Fruit fly (Drosophila melanogaster) whole organism, embryonic: Measurements from ENCODE around the gene Mkp3.
A peak's percentile ranks its signal among the peaks of the same experiment; 100 is the strongest.

Experiments used
- CG1024 ChIP-seq: fragments of 200-800 bp; sonication (Bioruptor generic); IDR thresholded peaks from 2 replicates; pipeline ENCODE4 v1.3.6; 2022; ENCODE audit warnings: missing biosample characterization, missing genetic modification characterization
- CG10543 ChIP-seq: fragments of 200-800 bp; sonication (Bioruptor generic); optimal IDR thresholded peaks from 3 replicates; lab custom pipeline; 2017; ENCODE audit warnings: missing biosample characterization, mild to moderate bottlenecking, missing genetic modification characterization, moderate library complexity
- CG11723 ChIP-seq: fragments of 200-800 bp; sonication (Bioruptor generic); optimal IDR thresholded peaks from 2 replicates; lab custom pipeline; 2017; ENCODE audit warnings: missing biosample characterization, mild to moderate bottlenecking, missing genetic modification characterization
- CG12071 ChIP-seq: fragments of 200-800 bp; sonication (Bioruptor generic); optimal IDR thresholded peaks from 3 replicates; lab custom pipeline; 2018; ENCODE audit warnings: missing biosample characterization, mild to moderate bottlenecking, missing genetic modification characterization
- CG12155 ChIP-seq: fragments of 200-800 bp; sonication (Bioruptor generic); optimal IDR thresholded peaks from 3 replicates; lab custom pipeline; 2016; ENCODE audit warnings: missing biosample characterization, missing genetic modification characterization
- CG12299 ChIP-seq: fragments of 200-800 bp; sonication (Bioruptor generic); optimal IDR thresholded peaks from 2 replicates; lab custom pipeline; 2018; ENCODE audit warnings: missing biosample characterization, mild to moderate bottlenecking, missing genetic modification characterization
- CG12769 ChIP-seq: fragments of 200-800 bp; sonication (Bioruptor generic); optimal IDR thresholded peaks from 2 replicates; lab custom pipeline; 2019; ENCODE audit warnings: missing biosample characterization, mild to moderate bottlenecking, missing genetic modification characterization, moderate library complexity
- CG13123 ChIP-seq: fragments of 200-800 bp; sonication (Bioruptor generic); optimal IDR thresholded peaks from 2 replicates; lab custom pipeline; 2016; ENCODE audit warnings: missing biosample characterization, missing genetic modification characterization
- CG14667 ChIP-seq: fragments of 200-800 bp; sonication (Bioruptor generic); IDR thresholded peaks from 2 replicates; pipeline ENCODE4 v1.3.6; 2022; ENCODE audit warnings: missing biosample characterization, missing genetic modification characterization
- CG18599 ChIP-seq: fragments of 200-800 bp; sonication (Bioruptor generic); optimal IDR thresholded peaks from 3 replicates; lab custom pipeline; 2017; ENCODE audit warnings: missing biosample characterization, missing genetic modification characterization, mild to moderate bottlenecking, moderate library complexity, missing genetic modification reagents
- CG2129 ChIP-seq: fragments of 200-800 bp; sonication (Bioruptor generic); IDR thresholded peaks from 2 replicates; pipeline ENCODE4 v1.3.6; 2022; ENCODE audit warnings: missing biosample characterization, missing genetic modification characterization; ENCODE audit not compliant: partially characterized antibody
- CG31441 ChIP-seq: fragments of 200-800 bp; sonication (Bioruptor generic); IDR thresholded peaks from 2 replicates; pipeline ENCODE4 v1.3.6; 2022; ENCODE audit warnings: missing biosample characterization, missing genetic modification characterization
- CG6175 ChIP-seq: fragments of 200-800 bp; sonication (Bioruptor generic); IDR thresholded peaks from 3 replicates; pipeline ENCODE4 v1.3.6; 2022; ENCODE audit warnings: missing biosample characterization, missing genetic modification characterization
- CG6683 ChIP-seq: fragments of 200-800 bp; sonication (Bioruptor generic); optimal IDR thresholded peaks from 2 replicates; lab custom pipeline; 2017; ENCODE audit warnings: missing biosample characterization, mild to moderate bottlenecking, missing genetic modification characterization, missing genetic modification reagents
- CG6689 ChIP-seq: fragments of 200-800 bp; sonication (Bioruptor generic); IDR thresholded peaks from 2 replicates; pipeline ENCODE4 v1.3.6; 2022; ENCODE audit warnings: missing biosample characterization, missing genetic modification characterization
- CG6813 ChIP-seq: fragments of 200-800 bp; sonication (Bioruptor generic); optimal IDR thresholded peaks from 2 replicates; lab custom pipeline; 2017; ENCODE audit warnings: missing biosample characterization, missing genetic modification characterization, mild to moderate bottlenecking, moderate library complexity, missing genetic modification reagents
- CG8290 ChIP-seq, 3 experiments: fragments of 200-800 bp; sonication (Bioruptor generic); optimal IDR thresholded peaks; 2 replicates each; lab custom pipeline; 2016 to 2019; ENCODE audit warnings: missing biosample characterization in 3 of 3, missing genetic modification characterization in 3 of 3, mild to moderate bottlenecking in 2 of 3, moderate library complexity in 1 of 3
- E2f1 ChIP-seq: fragments of 200-800 bp; sonication (Bioruptor generic); IDR thresholded peaks from 2 replicates; pipeline ENCODE4 v1.3.6; 2022; ENCODE audit warnings: missing biosample characterization, missing genetic modification characterization
- HLH3B ChIP-seq: fragments of 200-800 bp; sonication (Bioruptor generic); IDR thresholded peaks from 2 replicates; pipeline ENCODE4 v1.3.6; 2022; ENCODE audit warnings: missing biosample characterization, missing genetic modification characterization
- Hr78 ChIP-seq, 2 experiments: fragments of 200-800 bp in 1 of 2; fragments of >200 bp in 1 of 2; sonication (Bioruptor generic) in 1 of 2; optimal IDR thresholded peaks; 2 replicates each; lab custom pipeline; 2017 to 2019; ENCODE audit warnings: missing biosample characterization in 2 of 2, missing genetic modification characterization in 2 of 2, mild to moderate bottlenecking in 1 of 2, moderate library complexity in 1 of 2
- MESR4 ChIP-seq: fragments of 200-800 bp; sonication (Bioruptor generic); optimal IDR thresholded peaks from 2 replicates; lab custom pipeline; 2018; ENCODE audit warnings: missing biosample characterization, mild to moderate bottlenecking, missing genetic modification characterization, moderate library complexity
- NC2α ChIP-seq: fragments of 200-800 bp; sonication (Bioruptor generic); optimal IDR thresholded peaks from 2 replicates; lab custom pipeline; 2016; ENCODE audit warnings: missing biosample characterization, missing genetic modification characterization
- Trl ChIP-seq, 3 experiments: fragments of >200 bp in 2 of 3; fragments of 200-800 bp in 1 of 3; sonication (Bioruptor generic) in 1 of 3; optimal IDR thresholded peaks; 2 replicates in 1 of 3; 3 replicates in 2 of 3; lab custom pipeline; 2016 to 2017; ENCODE audit warnings: missing biosample characterization in 1 of 3, missing genetic modification characterization in 1 of 3
- bcd ChIP-seq: fragments of 200-800 bp; sonication (Bioruptor generic); optimal IDR thresholded peaks from 2 replicates; lab custom pipeline; 2017; ENCODE audit warnings: missing biosample characterization, mild to moderate bottlenecking, missing genetic modification characterization
- br ChIP-seq: fragments of >200 bp; optimal IDR thresholded peaks from 2 replicates; lab custom pipeline; 2017
- da ChIP-seq: fragments of 200-800 bp; sonication (Bioruptor generic); optimal IDR thresholded peaks from 2 replicates; lab custom pipeline; 2016; ENCODE audit warnings: missing biosample characterization, missing genetic modification characterization
- dmrt99B ChIP-seq: fragments of 200-800 bp; sonication (Bioruptor generic); optimal IDR thresholded peaks from 2 replicates; lab custom pipeline; 2018; ENCODE audit warnings: missing biosample characterization, mild to moderate bottlenecking, missing genetic modification characterization, moderate library complexity
- en ChIP-seq: fragments of 200-800 bp; sonication (Bioruptor generic); optimal IDR thresholded peaks from 2 replicates; lab custom pipeline; 2016; ENCODE audit warnings: missing biosample characterization, missing genetic modification characterization
- exex ChIP-seq: fragments of 200-800 bp; sonication (Bioruptor generic); optimal IDR thresholded peaks from 4 replicates; lab custom pipeline; 2018; ENCODE audit warnings: missing biosample characterization, mild to moderate bottlenecking, missing genetic modification characterization, moderate library complexity
- gce ChIP-seq: fragments of 200-800 bp; sonication (Bioruptor generic); IDR thresholded peaks from 3 replicates; pipeline ENCODE4 v1.3.6; 2022; ENCODE audit warnings: missing biosample characterization, missing genetic modification characterization
- her ChIP-seq: fragments of 200-800 bp; sonication (Bioruptor generic); optimal IDR thresholded peaks from 2 replicates; lab custom pipeline; 2016; ENCODE audit warnings: missing biosample characterization, missing genetic modification characterization
- ind ChIP-seq: fragments of 200-800 bp; sonication (Bioruptor generic); optimal IDR thresholded peaks from 3 replicates; lab custom pipeline; 2016; ENCODE audit warnings: missing biosample characterization, missing genetic modification characterization
- lov ChIP-seq, 2 experiments: fragments of 200-800 bp in 1 of 2; fragments of >200 bp in 1 of 2; sonication (Bioruptor generic) in 1 of 2; IDR thresholded peaks in 1 of 2; optimal IDR thresholded peaks in 1 of 2; 2 replicates in 1 of 2; 3 replicates in 1 of 2; pipeline versions ENCODE4 v1.3.6 to Lab custom; 2017 to 2022; ENCODE audit warnings: missing biosample characterization in 1 of 2, missing genetic modification characterization in 1 of 2
- nmo ChIP-seq: fragments of 200-800 bp; sonication (Bioruptor generic); optimal IDR thresholded peaks from 2 replicates; lab custom pipeline; 2018; ENCODE audit warnings: missing biosample characterization, mild to moderate bottlenecking, missing genetic modification characterization, moderate library complexity
- oc ChIP-seq: fragments of 200-800 bp; sonication (Bioruptor generic); optimal IDR thresholded peaks from 2 replicates; lab custom pipeline; 2018; ENCODE audit warnings: missing biosample characterization, mild to moderate bottlenecking, missing genetic modification characterization, moderate library complexity
- odd ChIP-seq: fragments of 200-800 bp; sonication (Bioruptor generic); optimal IDR thresholded peaks from 2 replicates; lab custom pipeline; 2017; ENCODE audit warnings: missing biosample characterization, mild to moderate bottlenecking, missing genetic modification characterization
- row ChIP-seq: fragments of 200-800 bp; sonication (Bioruptor generic); IDR thresholded peaks from 3 replicates; pipeline ENCODE4 v1.3.6; 2022; ENCODE audit warnings: missing biosample characterization, missing genetic modification characterization
- run ChIP-seq: fragments of 200-800 bp; sonication (Bioruptor generic); optimal IDR thresholded peaks from 3 replicates; lab custom pipeline; 2018; ENCODE audit warnings: missing biosample characterization, mild to moderate bottlenecking, missing genetic modification characterization
- sd ChIP-seq: fragments of 200-800 bp; sonication (Bioruptor generic); optimal IDR thresholded peaks from 3 replicates; lab custom pipeline; 2018; ENCODE audit warnings: missing biosample characterization, mild to moderate bottlenecking, missing genetic modification characterization, moderate library complexity
- sr ChIP-seq: fragments of 200-800 bp; sonication (Bioruptor generic); IDR thresholded peaks from 3 replicates; pipeline ENCODE4 v1.3.6; 2022; ENCODE audit warnings: missing biosample characterization, missing genetic modification characterization
- zen ChIP-seq: fragments of 200-800 bp; sonication (Bioruptor generic); optimal IDR thresholded peaks from 3 replicates; lab custom pipeline; 2018; ENCODE audit warnings: missing biosample characterization, mild to moderate bottlenecking, missing genetic modification characterization, moderate library complexity
- zfh1 ChIP-seq: fragments of 200-800 bp; sonication (Bioruptor generic); IDR thresholded peaks from 3 replicates; pipeline ENCODE4 v1.3.6; 2022; ENCODE audit warnings: missing biosample characterization, missing genetic modification characterization

Mkp3 gene

DNA sequence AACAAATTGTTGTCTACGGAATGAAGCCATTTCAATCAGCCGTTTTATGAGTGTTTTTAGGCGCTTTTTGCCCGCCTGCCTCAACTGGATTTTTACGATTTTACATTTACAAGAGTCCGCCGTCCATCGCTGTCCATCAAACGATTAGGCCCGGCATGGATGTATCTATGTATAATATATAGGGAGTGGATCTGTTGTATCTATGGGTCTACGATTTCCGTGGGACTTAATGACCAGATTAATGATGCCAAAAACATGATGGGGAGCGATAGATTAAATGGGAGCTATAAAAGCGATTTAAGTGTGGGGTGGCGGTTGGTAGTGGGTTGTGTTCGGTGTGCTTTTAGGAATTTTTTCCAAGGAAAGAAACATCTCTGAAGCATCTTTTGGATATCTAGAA lies 37.5 kb downstream of the Mkp3 start (continued):
- TF ChIP-seq sd (peak; percentile 42), zfh1 (GFP tag; lab: Robert Waterston, UW) (no peak), exex (no peak), oc (tag; lab: Kevin White, UChicago) (peak; percentile 68), br (lab: Kevin White, UChicago) (no peak), gce (GFP tag; lab: Robert Waterston, UW) (no peak), CG31441 (GFP tag; lab: Robert Waterston, UW) (no peak), dmrt99B (tag; lab: Kevin White, UChicago) (no peak), bcd (GFP tag; lab: Kevin White, UChicago) (no peak), CG1024 (GFP tag; lab: Robert Waterston, UW) (no peak), CG12155 (GFP tag; lab: Kevin White, UChicago) (no peak), ind (GFP tag; lab: Kevin White, UChicago) (no peak), NC2α (GFP tag; lab: Kevin White, UChicago) (no peak), E2f1 (GFP tag; lab: Robert Waterston, UW) (no peak), run (tag; lab: Kevin White, UChicago) (no peak), CG11723 (GFP tag; lab: Kevin White, UChicago) (no peak), CG18599 (GFP tag; lab: Kevin White, UChicago) (no peak), CG12769 (tag; lab: Kevin White, UChicago) (peak; percentile 52), CG6175 (GFP tag; lab: Robert Waterston, UW) (no peak), CG8290 (GFP tag; optimal IDR thresholded peaks at IDR 0.05; lab: Kevin White, UChicago) (no peak), CG8290 (tag; optimal IDR thresholded peaks at IDR 0.05; lab: Kevin White, UChicago) (no peak), en (GFP tag; lab: Kevin White, UChicago) (no peak), zen (tag; lab: Kevin White, UChicago) (no peak), HLH3B (no peak), CG14667 (no peak), CG10543 (GFP tag; lab: Kevin White, UChicago) (no peak), CG6683 (GFP tag; lab: Kevin White, UChicago) (no peak), CG6689 (GFP tag; lab: Robert Waterston, UW) (no peak), CG12299 (tag; lab: Kevin White, UChicago) (no peak), CG2129 (GFP tag; lab: Robert Waterston, UW) (no peak), MESR4 (no peak), lov (optimal IDR thresholded peaks at IDR 0.05; lab: Kevin White, UChicago) (no peak), lov (GFP tag; IDR thresholded peaks at IDR 0.05; lab: Robert Waterston, UW) (no peak), her (GFP tag; lab: Kevin White, UChicago) (no peak), Trl (optimal IDR thresholded peaks at IDR 0.05; lab: Kevin White, UChicago) (no peak), Trl (GFP tag; optimal IDR thresholded peaks at IDR 0.05; lab: Kevin White, UChicago) (no peak), CG12071 (GFP tag; lab: Kevin White, UChicago) (no peak), Hr78 (GFP tag; optimal IDR thresholded peaks at IDR 0.05; lab: Kevin White, UChicago) (no peak), odd (GFP tag; lab: Kevin White, UChicago) (no peak), da (GFP tag; lab: Kevin White, UChicago) (no peak), CG13123 (GFP tag; lab: Kevin White, UChicago) (no peak), CG6813 (no peak), row (GFP tag; lab: Robert Waterston, UW) (no peak), sr (GFP tag; lab: Robert Waterston, UW) (0 out of 3 replicates have a peak, but pooled peaks have one; percentile 22), nmo (GFP tag; lab: Kevin White, UChicago) (no peak)
